Worm (Caenorhabditis elegans) whole organism, mixed stage, embryonic: ENCODE results near the gene F09F9.3.

Experiments
- M03D4.4 ChIP-seq: sonication (generic microtip); optimal IDR thresholded peaks from 2 replicates; lab custom pipeline; 2017; ENCODE audit warnings: mild to moderate bottlenecking, missing genetic modification characterization, missing compliant biosample characterization
- bed-3 ChIP-seq: fragments of 200-800 bp; sonication (Bioruptor generic); optimal IDR thresholded peaks from 3 replicates; lab custom pipeline; 2018; ENCODE audit warnings: mild to moderate bottlenecking, missing genetic modification characterization, moderate library complexity, missing compliant biosample characterization
- blmp-1 ChIP-seq: fragments of 150-350 bp; optimal IDR thresholded peaks from 2 replicates; lab custom pipeline; 2014; ENCODE audit warnings: missing biosample characterization, missing genetic modification characterization
- ceh-39 ChIP-seq: fragments of 150-350 bp; optimal IDR thresholded peaks from 2 replicates; lab custom pipeline; 2014; ENCODE audit warnings: missing biosample characterization, missing genetic modification characterization
- ceh-43 ChIP-seq: fragments of 200-800 bp; sonication (Bioruptor generic); optimal IDR thresholded peaks from 2 replicates; lab custom pipeline; 2018; ENCODE audit warnings: mild to moderate bottlenecking, missing genetic modification characterization, moderate library complexity, missing compliant biosample characterization
- ceh-83 ChIP-seq: fragments of 200-800 bp; sonication (Bioruptor generic); optimal IDR thresholded peaks from 2 replicates; lab custom pipeline; 2018; ENCODE audit warnings: mild to moderate bottlenecking, missing genetic modification characterization, missing compliant biosample characterization
- ces-1 ChIP-seq: fragments of 150-350 bp; optimal IDR thresholded peaks from 2 replicates; lab custom pipeline; 2014; ENCODE audit warnings: missing biosample characterization, missing genetic modification reagents, missing genetic modification characterization
- cnd-1 ChIP-seq: fragments of 200-800 bp; sonication (Bioruptor generic); optimal IDR thresholded peaks from 2 replicates; lab custom pipeline; 2018; ENCODE audit warnings: mild to moderate bottlenecking, missing genetic modification characterization, missing compliant biosample characterization
- drap-1 ChIP-seq: fragments of 200-800 bp; sonication (Bioruptor generic); optimal IDR thresholded peaks from 3 replicates; lab custom pipeline; 2018; ENCODE audit warnings: mild to moderate bottlenecking, missing genetic modification characterization, missing compliant biosample characterization
- elt-1 ChIP-seq: sonication (generic microtip); optimal IDR thresholded peaks from 2 replicates; lab custom pipeline; 2017; ENCODE audit warnings: missing genetic modification characterization, mild to moderate bottlenecking, missing compliant biosample characterization, antibody characterized with exemption, moderate library complexity, borderline replicate concordance; ENCODE audit not compliant: insufficient read depth
- elt-3 ChIP-seq: fragments of 150-350 bp; optimal IDR thresholded peaks from 2 replicates; lab custom pipeline; 2014; ENCODE audit warnings: missing biosample characterization, missing genetic modification characterization
- ham-2 ChIP-seq: fragments of 200-800 bp; sonication (Bioruptor generic); optimal IDR thresholded peaks from 2 replicates; lab custom pipeline; 2018; ENCODE audit warnings: mild to moderate bottlenecking, missing genetic modification characterization, missing compliant biosample characterization
- hlh-1 ChIP-seq: fragments of 150-350 bp; optimal IDR thresholded peaks from 2 replicates; lab custom pipeline; 2014; ENCODE audit warnings: missing biosample characterization, missing genetic modification reagents, missing genetic modification characterization
- lin-13 ChIP-seq: fragments of 150-350 bp; optimal IDR thresholded peaks from 2 replicates; lab custom pipeline; 2014; ENCODE audit warnings: missing biosample characterization, missing genetic modification characterization
- lin-32 ChIP-seq: fragments of 200-800 bp; sonication (Bioruptor generic); optimal IDR thresholded peaks from 2 replicates; lab custom pipeline; 2018; ENCODE audit warnings: mild to moderate bottlenecking, missing genetic modification characterization, missing compliant biosample characterization
- lsy-2 ChIP-seq: fragments of 150-350 bp; optimal IDR thresholded peaks from 2 replicates; lab custom pipeline; 2014; ENCODE audit warnings: missing biosample characterization, missing genetic modification characterization
- mab-5 ChIP-seq: fragments of 150-350 bp; optimal IDR thresholded peaks from 2 replicates; lab custom pipeline; 2014; ENCODE audit warnings: missing biosample characterization, missing genetic modification characterization
- mep-1 ChIP-seq: fragments of 150-350 bp; optimal IDR thresholded peaks from 2 replicates; lab custom pipeline; 2017; ENCODE audit warnings: missing biosample characterization, missing genetic modification reagents, missing genetic modification characterization, inconsistent platforms
- mls-2 ChIP-seq: sonication (generic microtip); optimal IDR thresholded peaks from 2 replicates; lab custom pipeline; 2016; ENCODE audit warnings: mild to moderate bottlenecking, missing genetic modification characterization, moderate library complexity, missing compliant biosample characterization
- nhr-12 ChIP-seq: fragments of 150-350 bp; optimal IDR thresholded peaks from 2 replicates; lab custom pipeline; 2014; ENCODE audit warnings: missing biosample characterization, missing genetic modification characterization
- nhr-2 ChIP-seq: fragments of 150-350 bp; optimal IDR thresholded peaks from 2 replicates; lab custom pipeline; 2014; ENCODE audit warnings: missing biosample characterization, missing genetic modification characterization
- nhr-237 ChIP-seq: fragments of 150-350 bp; optimal IDR thresholded peaks from 2 replicates; lab custom pipeline; 2014; ENCODE audit warnings: missing biosample characterization, missing genetic modification characterization
- nhr-28 ChIP-seq: fragments of 150-350 bp; optimal IDR thresholded peaks from 2 replicates; lab custom pipeline; 2014; ENCODE audit warnings: missing biosample characterization, missing genetic modification characterization
- nhr-76 ChIP-seq: sonication (generic microtip); optimal IDR thresholded peaks from 2 replicates; lab custom pipeline; 2017; ENCODE audit warnings: missing biosample characterization, missing genetic modification characterization
- pha-4 ChIP-seq: fragments of 150-350 bp; optimal IDR thresholded peaks from 2 replicates; lab custom pipeline; 2018; ENCODE audit warnings: missing biosample characterization, missing genetic modification reagents, missing genetic modification characterization
- sem-2 ChIP-seq: fragments of 200-800 bp; sonication (Bioruptor generic); optimal IDR thresholded peaks from 2 replicates; lab custom pipeline; 2018; ENCODE audit warnings: mild to moderate bottlenecking, missing genetic modification characterization, missing compliant biosample characterization
- snpc-4 ChIP-seq: fragments of 150-350 bp; optimal IDR thresholded peaks from 2 replicates; lab custom pipeline; 2014; ENCODE audit warnings: missing biosample characterization, missing genetic modification characterization
- sptf-1 ChIP-seq: sonication (generic microtip); optimal IDR thresholded peaks from 2 replicates; lab custom pipeline; 2017; ENCODE audit warnings: mild to moderate bottlenecking, missing genetic modification characterization, moderate library complexity, missing compliant biosample characterization
- tbx-8 ChIP-seq: fragments of 200-800 bp; sonication (Bioruptor generic); optimal IDR thresholded peaks from 2 replicates; lab custom pipeline; 2018; ENCODE audit warnings: mild to moderate bottlenecking, missing genetic modification characterization, moderate library complexity, missing compliant biosample characterization
- unc-120 ChIP-seq: sonication (generic microtip); optimal IDR thresholded peaks from 2 replicates; lab custom pipeline; 2017; ENCODE audit warnings: missing genetic modification characterization, missing compliant biosample characterization; ENCODE audit not compliant: poor library complexity, severe bottlenecking
- unc-39 ChIP-seq: fragments of 150-350 bp; optimal IDR thresholded peaks from 2 replicates; lab custom pipeline; 2014; ENCODE audit warnings: missing biosample characterization, missing genetic modification characterization
- unc-62 ChIP-seq: fragments of 150-350 bp; optimal IDR thresholded peaks from 2 replicates; lab custom pipeline; 2014; ENCODE audit warnings: missing biosample characterization, missing genetic modification reagents, missing genetic modification characterization
- ztf-11 ChIP-seq: fragments of 150-350 bp; optimal IDR thresholded peaks from 2 replicates; lab custom pipeline; 2014; ENCODE audit warnings: missing biosample characterization, missing genetic modification characterization

Gene F09F9.3

DNA sequence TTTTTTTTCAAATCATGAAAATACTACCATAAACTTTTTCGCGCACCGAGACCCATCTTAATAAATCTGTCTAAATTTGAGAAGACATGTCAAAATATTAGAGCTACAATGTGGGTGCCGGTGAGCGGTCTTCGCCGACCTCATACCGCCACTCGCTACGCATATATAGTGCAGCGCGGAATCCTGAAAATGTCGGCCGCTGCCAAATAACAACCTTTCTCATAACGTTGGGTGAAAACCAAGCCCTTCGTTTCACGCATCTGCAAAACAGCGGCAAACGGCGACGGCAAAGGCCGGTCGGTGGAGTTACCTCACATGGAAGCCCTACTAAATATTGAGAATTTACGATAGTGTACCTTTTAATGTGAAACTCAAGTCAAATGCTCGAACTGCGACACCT, 17.8 kb downstream of the F09F9.3 start:
- TF ChIP-seq tbx-8 (GFP tag; lab: Kevin White, UChicago) (no peak), blmp-1 (no peak), pha-4 (tag; lab: Kevin White, UChicago) (no peak), snpc-4 (tag; lab: Kevin White, UChicago) (no peak), elt-1 (tag; lab: Kevin White, UChicago) (no peak), nhr-12 (tag; lab: Kevin White, UChicago) (no peak), unc-62 (GFP tag; lab: Kevin White, UChicago) (no peak), lin-13 (tag; lab: Kevin White, UChicago) (no peak), elt-3 (tag; lab: Kevin White, UChicago) (no peak), ham-2 (GFP tag; lab: Kevin White, UChicago) (no peak), mab-5 (tag; lab: Kevin White, UChicago) (no peak), hlh-1 (tag; lab: Kevin White, UChicago) (no peak), unc-120 (tag; lab: Kevin White, UChicago) (no peak), sem-2 (no peak), lin-32 (GFP tag; lab: Kevin White, UChicago) (no peak), ztf-11 (no peak), ceh-39 (tag; lab: Kevin White, UChicago) (no peak), ceh-43 (GFP tag; lab: Kevin White, UChicago) (no peak), sptf-1 (tag; lab: Kevin White, UChicago) (no peak), ces-1 (no peak)

DNA sequence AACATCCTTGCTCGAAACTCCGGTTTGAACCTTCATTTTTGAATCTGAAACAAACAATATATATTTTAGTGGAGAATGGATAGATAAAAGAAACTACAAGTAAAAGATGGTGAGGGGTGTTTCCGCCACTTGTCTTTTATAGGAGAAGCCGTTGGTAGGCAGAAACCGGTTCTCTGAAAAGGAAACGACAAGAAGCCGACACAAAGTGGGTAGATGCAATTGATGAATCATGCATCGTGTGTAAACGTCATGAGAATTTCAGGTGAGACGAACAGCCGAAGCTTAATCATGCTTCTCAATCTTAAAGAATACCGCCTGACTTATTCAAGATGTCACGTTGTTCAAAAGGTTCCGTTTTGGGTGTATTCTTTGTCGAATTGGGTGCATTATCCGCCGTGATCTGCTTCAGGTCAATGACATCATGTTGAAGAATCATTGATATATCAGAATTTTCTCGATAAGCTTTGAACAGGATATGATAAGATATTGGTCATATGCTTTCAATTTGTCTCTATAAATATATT, 18.7 kb downstream of the F09F9.3 start, which contains the start of gene R02E4.3:
TSS of gene R02E4.3 (minus strand) at position 51 of the 524 bp plus-strand sequence.
- TF ChIP-seq hlh-1 (tag; lab: Kevin White, UChicago) (no peak), elt-3 (tag; lab: Kevin White, UChicago) (no peak), ceh-43 (GFP tag; lab: Kevin White, UChicago) (no peak), bed-3 (GFP tag; lab: Kevin White, UChicago) (no peak), unc-62 (GFP tag; lab: Kevin White, UChicago) (no peak), snpc-4 (tag; lab: Kevin White, UChicago) (no peak), pha-4 (tag; lab: Kevin White, UChicago) (no peak), unc-120 (tag; lab: Kevin White, UChicago) (no peak), mep-1 (tag; lab: Kevin White, UChicago) (no peak), elt-1 (tag; lab: Kevin White, UChicago) (no peak), ceh-39 (tag; lab: Kevin White, UChicago) (no peak), nhr-28 (tag; lab: Kevin White, UChicago) (no peak)
- TF ChIP-seq, all 35 proteins: peak for 0

- TF ChIP-seq pha-4 (tag; lab: Kevin White, UChicago) (no peak), tbx-8 (GFP tag; lab: Kevin White, UChicago) (no peak), nhr-28 (tag; lab: Kevin White, UChicago) (no peak), bed-3 (GFP tag; lab: Kevin White, UChicago) (no peak), drap-1 (no peak), nhr-237 (tag; lab: Kevin White, UChicago) (no peak), sem-2 (no peak), unc-39 (tag; lab: Kevin White, UChicago) (no peak), lsy-2 (tag; lab: Kevin White, UChicago) (no peak), ces-1 (no peak), ceh-83 (no peak), elt-1 (tag; lab: Kevin White, UChicago) (no peak), hlh-1 (tag; lab: Kevin White, UChicago) (no peak), cnd-1 (no peak), mls-2 (tag; lab: Kevin White, UChicago) (no peak), nhr-2 (tag; lab: Kevin White, UChicago) (no peak), mep-1 (tag; lab: Kevin White, UChicago) (no peak), mab-5 (tag; lab: Kevin White, UChicago) (no peak), snpc-4 (tag; lab: Kevin White, UChicago) (no peak), unc-62 (GFP tag; lab: Kevin White, UChicago) (no peak)
These were observed 19.6 kb downstream of the F09F9.3 start for ce11 chrX:4101213-4101612.

ce11 chrX:4100473-4100872, 20.4 kb downstream of the F09F9.3 start, which contains the start of gene clh-4:
clh-4 (minus strand) TSS chrX:4100573.
- TF ChIP-seq tbx-8 (GFP tag; lab: Kevin White, UChicago) = no peak
- no peak for TF ChIP-seq mls-2 (tag; lab: Kevin White, UChicago)
- no peak for TF ChIP-seq unc-62 (GFP tag; lab: Kevin White, UChicago)
- no peak for TF ChIP-seq elt-1 (tag; lab: Kevin White, UChicago)
- no peak for TF ChIP-seq nhr-12 (tag; lab: Kevin White, UChicago)
- no peak for TF ChIP-seq nhr-76
- no peak for TF ChIP-seq blmp-1
- no peak for TF ChIP-seq drap-1
- TF ChIP-seq lin-13 (tag; lab: Kevin White, UChicago) = no peak
- TF ChIP-seq ztf-11 = no peak
- TF ChIP-seq ceh-43 (GFP tag; lab: Kevin White, UChicago) = no peak
- no peak for TF ChIP-seq elt-3 (tag; lab: Kevin White, UChicago)
- TF ChIP-seq snpc-4 (tag; lab: Kevin White, UChicago) = no peak
- TF ChIP-seq M03D4.4 = no peak
- TF ChIP-seq bed-3 (GFP tag; lab: Kevin White, UChicago) = no peak
- TF ChIP-seq unc-39 (tag; lab: Kevin White, UChicago) = no peak
